Worm (Caenorhabditis elegans) whole organism, L4 larva: ENCODE results near the gene ZK354.9.

ENCODE experiments used
- F10B5.3 ChIP-seq: sonication (generic microtip); optimal IDR thresholded peaks from 2 replicates; lab custom pipeline; 2016; ENCODE audit warnings: mild to moderate bottlenecking, missing genetic modification characterization, missing compliant biosample characterization
- F26F4.8 ChIP-seq: fragments of 200-800 bp; sonication (Bioruptor generic); conservative IDR thresholded peaks from 2 replicates; pipeline ENCODE4 v1.3.6; 2022; ENCODE audit warnings: missing genetic modification characterization, missing compliant biosample characterization
- F37D6.2 ChIP-seq: sonication (generic microtip); optimal IDR thresholded peaks from 2 replicates; lab custom pipeline; 2016; ENCODE audit warnings: mild to moderate bottlenecking, missing genetic modification characterization, missing compliant biosample characterization
- Y5F2A.4 ChIP-seq: fragments of 200-800 bp; sonication (Bioruptor generic); optimal IDR thresholded peaks from 2 replicates; lab custom pipeline; 2018; ENCODE audit warnings: mild to moderate bottlenecking, missing genetic modification characterization, missing compliant biosample characterization
- aha-1 ChIP-seq: fragments of 150-350 bp; peaks from one replicate; lab custom pipeline; 2014; ENCODE audit warnings: missing biosample characterization, missing genetic modification characterization
- aly-2 ChIP-seq: sonication (generic microtip); optimal IDR thresholded peaks from 2 replicates; lab custom pipeline; 2018; ENCODE audit warnings: missing biosample characterization, missing genetic modification characterization
- ama-1 ChIP-seq: fragments of 150-350 bp; optimal IDR thresholded peaks from 2 replicates; lab custom pipeline; 2014; ENCODE audit warnings: inconsistent platforms, mixed read lengths
- attf-4 ChIP-seq: sonication (generic microtip); optimal IDR thresholded peaks from 3 replicates; lab custom pipeline; 2017; ENCODE audit warnings: missing biosample characterization, missing genetic modification characterization
- ceh-20 ChIP-seq: fragments of 200-800 bp; sonication (Bioruptor generic); IDR thresholded peaks from 2 replicates; pipeline ENCODE4 v1.3.6; 2022; ENCODE audit warnings: missing genetic modification reagents, missing genetic modification characterization, missing compliant biosample characterization
- ceh-44 ChIP-seq: fragments of 200-800 bp; sonication (Bioruptor generic); IDR thresholded peaks from 2 replicates; pipeline ENCODE4 v1.3.6; 2022; ENCODE audit warnings: missing genetic modification reagents, missing genetic modification characterization, missing compliant biosample characterization
- daf-16 ChIP-seq, 3 experiments: sonication (generic microtip); optimal IDR thresholded peaks; 2 replicates each; lab custom pipeline; 2016 to 2017; ENCODE audit warnings: missing genetic modification characterization in 3 of 3, missing genetic modification reagents in 3 of 3, mild to moderate bottlenecking in 2 of 3, missing compliant biosample characterization in 2 of 3, missing biosample characterization in 1 of 3, moderate library complexity in 1 of 3
- daf-8 ChIP-seq: fragments of 200-800 bp; sonication (Bioruptor generic); IDR thresholded peaks from 2 replicates; pipeline ENCODE4 v1.3.6; 2022; ENCODE audit warnings: missing genetic modification characterization, missing compliant biosample characterization
- dpl-1 ChIP-seq: fragments of 150-350 bp; optimal IDR thresholded peaks from 2 replicates; lab custom pipeline; 2014; ENCODE audit warnings: missing biosample characterization, missing genetic modification reagents, missing genetic modification characterization
- duxl-1 ChIP-seq: sonication (generic microtip); optimal IDR thresholded peaks from 2 replicates; lab custom pipeline; 2016; ENCODE audit warnings: mild to moderate bottlenecking, missing genetic modification characterization, moderate library complexity, missing compliant biosample characterization; ENCODE audit not compliant: poor library complexity
- fkh-10 ChIP-seq: fragments of 150-350 bp; optimal IDR thresholded peaks from 2 replicates; lab custom pipeline; 2014; ENCODE audit warnings: missing biosample characterization, missing genetic modification reagents, missing genetic modification characterization
- gei-8 ChIP-seq: fragments of 200-800 bp; sonication (Bioruptor generic); optimal IDR thresholded peaks from 2 replicates; lab custom pipeline; 2018; ENCODE audit warnings: mild to moderate bottlenecking, missing genetic modification characterization, missing compliant biosample characterization
- hif-1 ChIP-seq, 2 experiments: sonication (generic microtip); optimal IDR thresholded peaks; 2 replicates each; lab custom pipeline; 2016 to 2017; ENCODE audit warnings: missing compliant biosample characterization in 2 of 2, missing genetic modification characterization in 2 of 2, missing genetic modification reagents in 2 of 2, missing genotype in 2 of 2, mild to moderate bottlenecking in 1 of 2
- hlh-11 ChIP-seq: fragments of 200-800 bp; sonication (Bioruptor generic); optimal IDR thresholded peaks from 2 replicates; lab custom pipeline; 2018; ENCODE audit warnings: mild to moderate bottlenecking, missing genetic modification characterization, missing compliant biosample characterization
- hlh-30 ChIP-seq: sonication (generic microtip); optimal IDR thresholded peaks from 2 replicates; lab custom pipeline; 2017; ENCODE audit warnings: antibody characterized with exemption, mild to moderate bottlenecking, missing genetic modification characterization, missing compliant biosample characterization; ENCODE audit not compliant: insufficient read depth
- hmg-1.1 ChIP-seq: fragments of 200-800 bp; sonication (Bioruptor generic); IDR thresholded peaks from 2 replicates; pipeline ENCODE4 v1.3.6; 2022; ENCODE audit warnings: missing genetic modification reagents, missing genetic modification characterization, missing compliant biosample characterization
- madf-9 ChIP-seq: fragments of 200-800 bp; sonication (Bioruptor generic); conservative IDR thresholded peaks from 2 replicates; pipeline ENCODE4 v1.3.6; 2022; ENCODE audit warnings: missing genetic modification reagents, missing genetic modification characterization, missing compliant biosample characterization
- mdl-1 ChIP-seq, 2 experiments: fragments of 150-350 bp in 1 of 2; sonication (generic microtip) in 1 of 2; optimal IDR thresholded peaks; 2 replicates each; lab custom pipeline; 2014 to 2017; ENCODE audit warnings: missing biosample characterization in 2 of 2, missing genetic modification characterization in 2 of 2
- mep-1 ChIP-seq: fragments of 150-350 bp; sonication (generic microtip); optimal IDR thresholded peaks from 3 replicates; lab custom pipeline; 2014; ENCODE audit warnings: missing biosample characterization, missing genetic modification characterization
- nhr-102 ChIP-seq: sonication (generic microtip); optimal IDR thresholded peaks from 2 replicates; lab custom pipeline; 2016; ENCODE audit warnings: mild to moderate bottlenecking, missing genetic modification characterization, moderate library complexity, missing compliant biosample characterization
- nhr-11 ChIP-seq: fragments of 150-350 bp; optimal IDR thresholded peaks from 2 replicates; lab custom pipeline; 2014; ENCODE audit warnings: missing biosample characterization, missing genetic modification characterization
- nhr-111 ChIP-seq: fragments of 200-800 bp; sonication (Bioruptor generic); optimal IDR thresholded peaks from 2 replicates; lab custom pipeline; 2018; ENCODE audit warnings: mild to moderate bottlenecking, missing genetic modification characterization, missing compliant biosample characterization
- nhr-25 ChIP-seq: sonication (generic microtip); optimal IDR thresholded peaks from 2 replicates; lab custom pipeline; 2017; ENCODE audit warnings: missing genetic modification characterization, mild to moderate bottlenecking, missing compliant biosample characterization, antibody characterized with exemption, moderate library complexity, borderline replicate concordance; ENCODE audit not compliant: insufficient read depth
- nhr-28 ChIP-seq: fragments of 150-350 bp; optimal IDR thresholded peaks from 2 replicates; lab custom pipeline; 2014; ENCODE audit warnings: missing biosample characterization, missing genetic modification characterization
- nhr-42 ChIP-seq: fragments of 200-800 bp; sonication (Bioruptor generic); IDR thresholded peaks from 2 replicates; pipeline ENCODE4 v1.3.6; 2022; ENCODE audit warnings: missing genetic modification characterization, missing compliant biosample characterization
- nhr-6 ChIP-seq: fragments of 150-350 bp; optimal IDR thresholded peaks from 2 replicates; lab custom pipeline; 2014; ENCODE audit warnings: missing biosample characterization, missing genetic modification characterization
- php-3 ChIP-seq: fragments of 200-800 bp; sonication (Bioruptor generic); IDR thresholded peaks from 2 replicates; pipeline ENCODE4 v1.3.6; 2022; ENCODE audit warnings: missing genetic modification reagents, missing genetic modification characterization, missing compliant biosample characterization
- rbr-2 ChIP-seq: sonication (generic microtip); optimal IDR thresholded peaks from 2 replicates; lab custom pipeline; 2016; ENCODE audit warnings: missing genotype, missing genetic modification characterization, missing compliant biosample characterization
- saeg-2 ChIP-seq: fragments of 200-800 bp; sonication (Bioruptor generic); IDR thresholded peaks from 2 replicates; pipeline ENCODE4 v1.3.6; 2022; ENCODE audit warnings: missing genetic modification reagents, missing genetic modification characterization, missing compliant biosample characterization
- spr-1 ChIP-seq: sonication (generic microtip); optimal IDR thresholded peaks from 2 replicates; lab custom pipeline; 2016; ENCODE audit warnings: mild to moderate bottlenecking, missing genetic modification characterization, missing compliant biosample characterization
- unc-62 ChIP-seq, 3 experiments: fragments of 150-350 bp in 1 of 3; sonication (generic microtip); optimal IDR thresholded peaks in 2 of 3; peaks in 1 of 3; 1 replicate in 1 of 3; 2 replicates in 2 of 3; lab custom pipeline; 2014 to 2017; ENCODE audit warnings: missing biosample characterization in 3 of 3, missing genetic modification characterization in 3 of 3, missing genetic modification reagents in 3 of 3, missing genotype in 1 of 3
- vab-7 ChIP-seq: fragments of 200-800 bp; sonication (Bioruptor generic); IDR thresholded peaks from 2 replicates; pipeline ENCODE4 v1.3.6; 2022; ENCODE audit warnings: missing genetic modification reagents, missing genetic modification characterization, missing compliant biosample characterization
- zfp-3 ChIP-seq: fragments of 200-800 bp; sonication (Bioruptor generic); conservative IDR thresholded peaks from 2 replicates; pipeline ENCODE4 v1.3.6; 2022; ENCODE audit warnings: missing genetic modification reagents, missing genetic modification characterization, missing compliant biosample characterization

The ZK354.9 gene

DNA sequence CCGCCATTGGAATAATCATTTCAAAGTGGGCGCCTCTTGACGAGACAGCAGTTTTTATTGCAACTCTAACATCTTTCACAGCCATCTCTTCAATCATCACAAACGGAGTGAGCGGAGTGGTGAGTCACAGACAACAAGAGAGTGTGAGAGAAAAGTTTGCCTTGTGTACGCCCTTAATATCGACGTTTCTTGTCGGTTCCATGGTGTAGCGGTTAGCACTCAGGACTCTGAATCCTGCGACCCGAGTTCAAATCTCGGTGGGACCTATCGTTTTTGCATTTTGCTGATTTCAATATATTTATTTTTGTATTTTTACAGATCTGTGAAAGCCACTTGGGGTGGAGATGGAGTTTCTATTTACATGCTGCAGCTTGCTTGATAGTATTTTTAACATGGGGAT is 26.6 kb upstream of the ZK354.9 start (continued):
- TF ChIP-seq F10B5.3 (tag; lab: Kevin White, UChicago) (no peak), duxl-1 (peak; percentile 25), aha-1 (peak; percentile 12), gei-8 (GFP tag; lab: Kevin White, UChicago) (peak; percentile 24), nhr-11 (tag; lab: Kevin White, UChicago) (no peak), zfp-3 (GFP tag; lab: Robert Waterston, UW) (no peak), nhr-102 (peak; percentile 18), F37D6.2 (peak; percentile 19), nhr-25 (tag; lab: Kevin White, UChicago) (no peak), spr-1 (tag; lab: Kevin White, UChicago) (no peak), F26F4.8 (GFP tag; lab: Robert Waterston, UW) (no peak), mep-1 (tag; lab: Kevin White, UChicago) (peak; percentile 62), hif-1 (tag; optimal IDR thresholded peaks at IDR 0.05; lab: Kevin White, UChicago) (peak in 1 of 2 experiments; percentile 34), mdl-1 (tag; optimal IDR thresholded peaks at IDR 0.05; lab: Kevin White, UChicago) (no peak), daf-8 (GFP tag; lab: Robert Waterston, UW) (no peak), ceh-20 (GFP tag; lab: Robert Waterston, UW) (0 out of 2 replicates have a peak, but pooled peaks have one; percentile 67), unc-62 (GFP tag; optimal IDR thresholded peaks at IDR 0.05 in 1 of 2; lab: Kevin White, UChicago) (peak in 1 of 2 experiments; percentile 19), unc-62 (tag; optimal IDR thresholded peaks at IDR 0.05; lab: Kevin White, UChicago) (no peak), madf-9 (GFP tag; lab: Robert Waterston, UW) (peak; percentile 34; the same call in 1 of the 2 replicates), nhr-6 (tag; lab: Kevin White, UChicago) (no peak), hmg-1.1 (GFP tag; lab: Robert Waterston, UW) (peak; percentile 83), saeg-2 (GFP tag; lab: Robert Waterston, UW) (no peak), aly-2 (tag; lab: Kevin White, UChicago) (no peak), attf-4 (no peak), rbr-2 (peak; percentile 65), php-3 (GFP tag; lab: Robert Waterston, UW) (0 out of 2 replicates have a peak, but pooled peaks have one; percentile 27), nhr-111 (GFP tag; lab: Kevin White, UChicago) (peak; percentile 64), fkh-10 (GFP tag; lab: Kevin White, UChicago) (no peak), Y5F2A.4 (GFP tag; lab: Kevin White, UChicago) (peak; percentile 23), daf-16 (GFP tag; optimal IDR thresholded peaks at IDR 0.05; lab: Kevin White, UChicago) (peak; percentile 6 to 34), daf-16 (tag; optimal IDR thresholded peaks at IDR 0.05; lab: Kevin White, UChicago) (peak; percentile 50), dpl-1 (peak; percentile 4), ceh-44 (GFP tag; lab: Robert Waterston, UW) (peak; percentile 73), vab-7 (GFP tag; lab: Robert Waterston, UW) (no peak; the same call in 1 of the 2 replicates)

DNA sequence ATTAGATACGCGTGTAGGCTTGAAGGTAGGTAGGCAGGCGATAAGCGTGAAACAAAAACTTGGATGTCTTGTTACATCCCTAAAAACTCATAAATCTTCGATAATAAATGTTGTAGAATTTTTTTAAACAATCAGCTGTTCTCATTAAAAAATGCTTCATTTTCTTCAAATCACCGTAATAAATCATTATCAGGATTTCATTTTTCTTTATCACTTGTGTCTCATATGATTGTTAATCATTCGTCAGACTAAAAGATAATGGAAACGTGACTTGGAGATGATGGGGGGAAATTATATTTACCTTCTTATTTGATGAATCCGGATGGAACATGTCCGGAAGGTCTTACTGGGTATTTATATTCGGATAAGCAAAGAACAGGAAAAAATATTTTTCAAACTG is 25.5 kb upstream of the ZK354.9 start:
- peak; percentile 45 for TF ChIP-seq hlh-30
- no peak for TF ChIP-seq nhr-111 (GFP tag; lab: Kevin White, UChicago)
- TF ChIP-seq ceh-20 (GFP tag; lab: Robert Waterston, UW): peak; percentile 31; the same call in 1 of the 2 replicates
- peak in 1 of 2 experiments; percentile 38 for TF ChIP-seq mdl-1 (tag; optimal IDR thresholded peaks at IDR 0.05; lab: Kevin White, UChicago)
- TF ChIP-seq nhr-42 (GFP tag; lab: Robert Waterston, UW): no peak
- TF ChIP-seq hlh-11 (tag; lab: Kevin White, UChicago): no peak
- TF ChIP-seq ama-1: no peak
- TF ChIP-seq nhr-28 (tag; lab: Kevin White, UChicago): peak; percentile 13
